Worm (Caenorhabditis elegans): Measurements from ENCODE around the gene Y45F10A.7.

Y45F10A.7 gene

ce11 chrIV:13502806-13503363 is 10.5 kb downstream of the Y45F10A.7 start, which contains the start of gene tbc-9:
TSS of gene tbc-9 (minus strand) at chrIV:13502856.
- TF ChIP-seq unc-62 (GFP tag; optimal IDR thresholded peaks at IDR 0.05): no peak
- no peak for TF ChIP-seq unc-39 (tag; optimal IDR thresholded peaks at IDR 0.05)
- TF ChIP-seq mdl-1 (tag; optimal IDR thresholded peaks at IDR 0.05): no peak
- no peak for TF ChIP-seq nhr-23 (tag; optimal IDR thresholded peaks at IDR 0.05)
- TF ChIP-seq nhr-237 (tag; optimal IDR thresholded peaks at IDR 0.05): no peak
- peak; percentile 6 for TF ChIP-seq lin-15B (tag; optimal IDR thresholded peaks at IDR 0.05)
- TF ChIP-seq ceh-28 (tag; optimal IDR thresholded peaks at IDR 0.05): peak; percentile 30
- TF ChIP-seq ceh-16 (tag; optimal IDR thresholded peaks at IDR 0.05): no peak
- TF ChIP-seq pha-4 (tag; optimal IDR thresholded peaks at IDR 0.05): peak; percentile 60
- TF ChIP-seq hmg-11 (tag; optimal IDR thresholded peaks at IDR 0.05): peak; percentile 9
- no peak for TF ChIP-seq ama-1 (optimal IDR thresholded peaks at IDR 0.05)
- TF ChIP-seq fkh-2 (tag; optimal IDR thresholded peaks at IDR 0.05): no peak
- TF ChIP-seq aly-2 (tag; optimal IDR thresholded peaks at IDR 0.05): no peak
- no peak for TF ChIP-seq elt-1 (tag; optimal IDR thresholded peaks at IDR 0.05)
- TF ChIP-seq ztf-4 (tag; optimal IDR thresholded peaks at IDR 0.05): no peak
- peak; percentile 6 for TF ChIP-seq elt-2 (tag; optimal IDR thresholded peaks at IDR 0.05)

- TF ChIP-seq nfya-1 (tag; optimal IDR thresholded peaks at IDR 0.05; ENCODE audit: insufficient read depth) (no peak), lin-15B (tag; optimal IDR thresholded peaks at IDR 0.05) (no peak), tbx-2 (tag; optimal IDR thresholded peaks at IDR 0.05) (no peak), sea-2 (GFP tag; optimal IDR thresholded peaks at IDR 0.05) (no peak), egl-5 (tag; optimal IDR thresholded peaks at IDR 0.05) (no peak), nhr-23 (tag; optimal IDR thresholded peaks at IDR 0.05) (no peak), nhr-28 (tag; optimal IDR thresholded peaks at IDR 0.05) (no peak)
These were observed 12.8 kb downstream of the Y45F10A.7 start, which contains the start of gene seld-1 for ce11 chrIV:13505144-13505543. TSS of gene seld-1 (plus strand) at chrIV:13505444.

ce11 chrIV:13505662-13506061 is 13.3 kb downstream of the Y45F10A.7 start, which contains the start of gene nlp-17:
TSS of gene nlp-17 (minus strand) at chrIV:13505762.
- TF ChIP-seq unc-39 (tag; optimal IDR thresholded peaks at IDR 0.05) (no peak), ama-1 (optimal IDR thresholded peaks at IDR 0.05) (no peak), lin-39 (tag; optimal IDR thresholded peaks at IDR 0.05) (no peak), nhr-28 (tag; optimal IDR thresholded peaks at IDR 0.05) (no peak), snpc-4 (tag; optimal IDR thresholded peaks at IDR 0.05) (no peak), mdl-1 (tag; optimal IDR thresholded peaks at IDR 0.05) (no peak), ztf-11 (tag; optimal IDR thresholded peaks at IDR 0.05) (no peak), daf-12 (tag; optimal IDR thresholded peaks at IDR 0.05) (no peak), ceh-82 (tag; optimal IDR thresholded peaks at IDR 0.05) (no peak), mml-1 (tag; optimal IDR thresholded peaks at IDR 0.05) (no peak), nhr-67 (tag; optimal IDR thresholded peaks at IDR 0.05) (no peak), nhr-25 (tag; optimal IDR thresholded peaks at IDR 0.05) (no peak), tbx-2 (tag; optimal IDR thresholded peaks at IDR 0.05) (no peak), nhr-12 (tag; optimal IDR thresholded peaks at IDR 0.05) (no peak)

ce11 chrIV:13508924-13509323 is 16.6 kb downstream of the Y45F10A.7 start, which contains the start of gene afmd-2:
TSS of gene afmd-2 (plus strand) at chrIV:13509224.
- TF ChIP-seq nhr-77 (tag; optimal IDR thresholded peaks at IDR 0.05) (no peak), ztf-11 (tag; optimal IDR thresholded peaks at IDR 0.05) (no peak), zag-1 (tag; optimal IDR thresholded peaks at IDR 0.05) (no peak), daf-12 (tag; optimal IDR thresholded peaks at IDR 0.05) (no peak), lin-39 (tag; optimal IDR thresholded peaks at IDR 0.05) (no peak), nhr-11 (tag; optimal IDR thresholded peaks at IDR 0.05) (no peak), pha-4 (tag; optimal IDR thresholded peaks at IDR 0.05) (peak; percentile 30), nhr-237 (tag; optimal IDR thresholded peaks at IDR 0.05) (no peak)

- TF ChIP-seq aly-2 (tag; optimal IDR thresholded peaks at IDR 0.05) (no peak), fkh-2 (tag; optimal IDR thresholded peaks at IDR 0.05) (no peak), egl-5 (tag; optimal IDR thresholded peaks at IDR 0.05) (no peak), ztf-11 (tag; optimal IDR thresholded peaks at IDR 0.05) (no peak)
These were observed 17.7 kb downstream of the Y45F10A.7 start for ce11 chrIV:13510049-13510448.

All from whole organism, L3 larva.